Worm (Caenorhabditis elegans) whole organism, mixed stage, embryonic: ENCODE measurements around the gene tag-335.

Experiments used
- blmp-1 ChIP-seq: fragments of 150-350 bp; optimal IDR thresholded peaks from 2 replicates; lab custom pipeline; 2014; ENCODE audit warnings: missing biosample characterization, missing genetic modification characterization
- ceh-83 ChIP-seq: fragments of 200-800 bp; sonication (Bioruptor generic); optimal IDR thresholded peaks from 2 replicates; lab custom pipeline; 2018; ENCODE audit warnings: mild to moderate bottlenecking, missing genetic modification characterization, missing compliant biosample characterization
- hlh-1 ChIP-seq: fragments of 150-350 bp; optimal IDR thresholded peaks from 2 replicates; lab custom pipeline; 2014; ENCODE audit warnings: missing biosample characterization, missing genetic modification reagents, missing genetic modification characterization
- lin-13 ChIP-seq: fragments of 150-350 bp; optimal IDR thresholded peaks from 2 replicates; lab custom pipeline; 2014; ENCODE audit warnings: missing biosample characterization, missing genetic modification characterization
- lin-32 ChIP-seq: fragments of 200-800 bp; sonication (Bioruptor generic); optimal IDR thresholded peaks from 2 replicates; lab custom pipeline; 2018; ENCODE audit warnings: mild to moderate bottlenecking, missing genetic modification characterization, missing compliant biosample characterization
- mep-1 ChIP-seq: fragments of 150-350 bp; optimal IDR thresholded peaks from 2 replicates; lab custom pipeline; 2017; ENCODE audit warnings: missing biosample characterization, missing genetic modification reagents, missing genetic modification characterization, inconsistent platforms
- nhr-237 ChIP-seq: fragments of 150-350 bp; optimal IDR thresholded peaks from 2 replicates; lab custom pipeline; 2014; ENCODE audit warnings: missing biosample characterization, missing genetic modification characterization
- nhr-76 ChIP-seq: sonication (generic microtip); optimal IDR thresholded peaks from 2 replicates; lab custom pipeline; 2017; ENCODE audit warnings: missing biosample characterization, missing genetic modification characterization
- snpc-4 ChIP-seq: fragments of 150-350 bp; optimal IDR thresholded peaks from 2 replicates; lab custom pipeline; 2014; ENCODE audit warnings: missing biosample characterization, missing genetic modification characterization
- sptf-1 ChIP-seq: sonication (generic microtip); optimal IDR thresholded peaks from 2 replicates; lab custom pipeline; 2017; ENCODE audit warnings: mild to moderate bottlenecking, missing genetic modification characterization, moderate library complexity, missing compliant biosample characterization
- unc-39 ChIP-seq: fragments of 150-350 bp; optimal IDR thresholded peaks from 2 replicates; lab custom pipeline; 2014; ENCODE audit warnings: missing biosample characterization, missing genetic modification characterization
- ztf-11 ChIP-seq: fragments of 150-350 bp; optimal IDR thresholded peaks from 2 replicates; lab custom pipeline; 2014; ENCODE audit warnings: missing biosample characterization, missing genetic modification characterization

ce11 chrIV:12265877-12266276, 12.5 kb downstream of the tag-335 start:
- no peak for TF ChIP-seq ceh-83
- no peak for TF ChIP-seq ztf-11 (tag; lab: Kevin White, UChicago)
- no peak for TF ChIP-seq blmp-1 (tag; lab: Kevin White, UChicago)
- no peak for TF ChIP-seq nhr-76
- no peak for TF ChIP-seq lin-32 (GFP tag; lab: Kevin White, UChicago)
- TF ChIP-seq snpc-4 (tag; lab: Kevin White, UChicago): no peak
- TF ChIP-seq sptf-1 (tag; lab: Kevin White, UChicago): no peak
- no peak for TF ChIP-seq nhr-237 (tag; lab: Kevin White, UChicago)
- TF ChIP-seq mep-1 (tag; lab: Kevin White, UChicago): no peak
- no peak for TF ChIP-seq unc-39 (tag; lab: Kevin White, UChicago)
- TF ChIP-seq lin-13 (tag; lab: Kevin White, UChicago): no peak
- TF ChIP-seq hlh-1: no peak
